Worm (Caenorhabditis elegans) whole organism, young adult: Measurements from ENCODE around the gene fipr-29.
A peak's percentile ranks its signal among the peaks of the same experiment; 100 is the strongest.

Experiments
- C06A6.2 ChIP-seq: fragments of 200-800 bp; sonication (Bioruptor generic); conservative IDR thresholded peaks from 2 replicates; pipeline ENCODE4 v1.3.6; 2022; ENCODE audit warnings: missing genetic modification characterization, missing compliant biosample characterization
- F23B12.7 ChIP-seq: sonication (generic microtip); optimal IDR thresholded peaks from 2 replicates; lab custom pipeline; 2017; ENCODE audit warnings: missing genetic modification characterization, mild to moderate bottlenecking, missing compliant biosample characterization, antibody characterized with exemption, moderate library complexity; ENCODE audit not compliant: insufficient read depth
- F39B2.1 ChIP-seq: fragments of 200-800 bp; sonication (Bioruptor generic); IDR thresholded peaks from 2 replicates; pipeline ENCODE4 v1.3.6; 2022; ENCODE audit warnings: missing genetic modification reagents, missing genetic modification characterization, missing compliant biosample characterization
- K12H6.12 ChIP-seq: fragments of 200-800 bp; sonication (Bioruptor generic); optimal IDR thresholded peaks from 2 replicates; lab custom pipeline; 2018; ENCODE audit warnings: mild to moderate bottlenecking, missing genetic modification characterization, missing compliant biosample characterization
- T26A5.8 ChIP-seq: sonication (generic microtip); optimal IDR thresholded peaks from 2 replicates; lab custom pipeline; 2016; ENCODE audit warnings: missing genetic modification characterization, missing compliant biosample characterization
- Y67H2A.10 ChIP-seq: fragments of 200-800 bp; sonication (Bioruptor generic); conservative IDR thresholded peaks from 2 replicates; pipeline ENCODE4 v1.3.6; 2022; ENCODE audit warnings: missing genetic modification reagents, missing genetic modification characterization, missing compliant biosample characterization
- akir-1 ChIP-seq: fragments of 200-800 bp; sonication (Bioruptor generic); optimal IDR thresholded peaks from 2 replicates; lab custom pipeline; 2018; ENCODE audit warnings: mild to moderate bottlenecking, missing genetic modification characterization, moderate library complexity, missing compliant biosample characterization
- aptf-2 ChIP-seq: fragments of 200-800 bp; sonication (Bioruptor generic); conservative IDR thresholded peaks from 2 replicates; pipeline ENCODE4 v1.3.6; 2022; ENCODE audit warnings: missing genetic modification reagents, missing genetic modification characterization, missing compliant biosample characterization
- athp-1 ChIP-seq: sonication (generic microtip); optimal IDR thresholded peaks from 2 replicates; lab custom pipeline; 2017; ENCODE audit warnings: mild to moderate bottlenecking, missing genetic modification characterization, missing compliant biosample characterization
- attf-5 ChIP-seq: fragments of 200-800 bp; sonication (Bioruptor generic); optimal IDR thresholded peaks from 2 replicates; lab custom pipeline; 2018; ENCODE audit warnings: mild to moderate bottlenecking, missing genetic modification characterization, missing compliant biosample characterization
- cebp-1 ChIP-seq, 2 experiments: fragments of 200-800 bp in 1 of 2; sonication (Bioruptor generic) in 1 of 2; sonication (generic microtip) in 1 of 2; IDR thresholded peaks in 1 of 2; optimal IDR thresholded peaks in 1 of 2; 2 replicates each; pipeline versions ENCODE4 v1.3.6 to Lab custom; 2017 to 2022; ENCODE audit warnings: missing compliant biosample characterization in 2 of 2, missing genetic modification characterization in 2 of 2, mild to moderate bottlenecking in 1 of 2, missing genetic modification reagents in 1 of 2, moderate library complexity in 1 of 2
- cebp-2 ChIP-seq: fragments of 200-800 bp; sonication (Bioruptor generic); IDR thresholded peaks from 2 replicates; pipeline ENCODE4 v1.3.6; 2022; ENCODE audit warnings: missing genetic modification characterization, missing compliant biosample characterization
- ceh-58 ChIP-seq: fragments of 200-800 bp; sonication (Bioruptor generic); IDR thresholded peaks from 2 replicates; pipeline ENCODE4 v1.3.6; 2022; ENCODE audit warnings: missing genetic modification characterization, missing compliant biosample characterization
- efl-1 ChIP-seq: fragments of 150-350 bp; optimal IDR thresholded peaks from 2 replicates; lab custom pipeline; 2014; ENCODE audit warnings: missing biosample characterization, missing genetic modification reagents, missing genetic modification characterization
- egl-18 ChIP-seq: fragments of 200-800 bp; sonication (Bioruptor generic); IDR thresholded peaks from 2 replicates; pipeline ENCODE4 v1.3.6; 2022; ENCODE audit warnings: missing genetic modification reagents, missing genetic modification characterization, missing compliant biosample characterization
- egrh-3 ChIP-seq: fragments of 200-800 bp; sonication (Bioruptor generic); IDR thresholded peaks from 2 replicates; pipeline ENCODE4 v1.3.6; 2022; ENCODE audit warnings: missing genetic modification reagents, missing genetic modification characterization, missing compliant biosample characterization
- ekl-4 ChIP-seq: fragments of 200-800 bp; sonication (Bioruptor generic); IDR thresholded peaks from 2 replicates; pipeline ENCODE4 v1.3.6; 2022; ENCODE audit warnings: missing genetic modification reagents, missing genetic modification characterization, missing compliant biosample characterization
- him-1 ChIP-seq: sonication (generic microtip); optimal IDR thresholded peaks from 2 replicates; lab custom pipeline; 2016; ENCODE audit warnings: missing genotype, missing genetic modification reagents, missing genetic modification characterization, missing compliant biosample characterization
- hmg-1.2 ChIP-seq: fragments of 200-800 bp; sonication (Bioruptor generic); IDR thresholded peaks from 2 replicates; pipeline ENCODE4 v1.3.6; 2022; ENCODE audit warnings: missing genetic modification reagents, missing genetic modification characterization, missing compliant biosample characterization
- hmg-20 ChIP-seq: fragments of 200-800 bp; sonication (Bioruptor generic); IDR thresholded peaks from 2 replicates; pipeline ENCODE4 v1.3.6; 2022; ENCODE audit warnings: missing genetic modification reagents, missing genetic modification characterization, missing compliant biosample characterization
- hsf-1 ChIP-seq: fragments of 200-800 bp; sonication (Bioruptor generic); IDR thresholded peaks from 2 replicates; pipeline ENCODE4 v1.3.6; 2022; ENCODE audit warnings: missing genetic modification reagents, missing genetic modification characterization, missing compliant biosample characterization
- lin-35 ChIP-seq, 3 experiments: fragments of 150-350 bp in 2 of 3; sonication (generic microtip) in 1 of 3; optimal IDR thresholded peaks; 2 replicates each; lab custom pipeline; 2014 to 2018; ENCODE audit warnings: missing biosample characterization in 3 of 3, missing genetic modification characterization in 3 of 3, missing genetic modification reagents in 3 of 3
- lin-54 ChIP-seq: fragments of 200-800 bp; sonication (Bioruptor generic); optimal IDR thresholded peaks from 2 replicates; lab custom pipeline; 2018; ENCODE audit warnings: mild to moderate bottlenecking, missing genetic modification characterization, missing compliant biosample characterization
- madf-3 ChIP-seq: fragments of 200-800 bp; sonication (Bioruptor generic); IDR thresholded peaks from 2 replicates; pipeline ENCODE4 v1.3.6; 2022; ENCODE audit warnings: missing genetic modification reagents, missing genetic modification characterization, missing compliant biosample characterization
- mxl-1 ChIP-seq: sonication (generic microtip); optimal IDR thresholded peaks from 2 replicates; lab custom pipeline; 2016; ENCODE audit warnings: missing genetic modification characterization, missing compliant biosample characterization
- nfyb-1 ChIP-seq: fragments of 200-800 bp; sonication (Bioruptor generic); IDR thresholded peaks from 2 replicates; pipeline ENCODE4 v1.3.6; 2022; ENCODE audit warnings: missing genetic modification reagents, missing genetic modification characterization, missing compliant biosample characterization
- nhr-80 ChIP-seq: sonication (generic microtip); optimal IDR thresholded peaks from 2 replicates; lab custom pipeline; 2016; ENCODE audit warnings: missing genetic modification characterization, missing compliant biosample characterization
- nhr-90 ChIP-seq: sonication (generic microtip); optimal IDR thresholded peaks from 2 replicates; lab custom pipeline; 2016; ENCODE audit warnings: missing genotype, mild to moderate bottlenecking, missing genetic modification characterization, missing compliant biosample characterization
- sdz-38 ChIP-seq: sonication (generic microtip); optimal IDR thresholded peaks from 2 replicates; lab custom pipeline; 2016; ENCODE audit warnings: missing genotype, missing genetic modification characterization, missing compliant biosample characterization
- snpc-1.1 ChIP-seq: sonication (generic microtip); optimal IDR thresholded peaks from 2 replicates; lab custom pipeline; 2017; ENCODE audit warnings: missing genetic modification characterization, mild to moderate bottlenecking, missing compliant biosample characterization, antibody characterized with exemption, moderate library complexity, missing genotype, missing genetic modification reagents; ENCODE audit not compliant: insufficient read depth
- snpc-4 ChIP-seq, 5 experiments: fragments of 150-350 bp in 1 of 5; sonication (generic microtip) in 4 of 5; optimal IDR thresholded peaks; 2 replicates each; lab custom pipeline; 2014 to 2018; ENCODE audit warnings: missing genetic modification characterization in 5 of 5, missing biosample characterization in 3 of 5, antibody characterized with exemption in 2 of 5, mild to moderate bottlenecking in 2 of 5, missing compliant biosample characterization in 2 of 5, missing genotype in 2 of 5, moderate library complexity in 2 of 5, missing genetic modification reagents in 1 of 5
- ztf-18 ChIP-seq: sonication (generic microtip); optimal IDR thresholded peaks from 2 replicates; lab custom pipeline; 2016; ENCODE audit warnings: missing genotype, mild to moderate bottlenecking, missing genetic modification characterization, missing compliant biosample characterization
- ztf-28 ChIP-seq: fragments of 200-800 bp; sonication (Bioruptor generic); IDR thresholded peaks from 2 replicates; pipeline ENCODE4 v1.3.6; 2022; ENCODE audit warnings: missing genetic modification reagents, missing genetic modification characterization, missing compliant biosample characterization
- ztf-6 ChIP-seq: fragments of 200-800 bp; sonication (Bioruptor generic); IDR thresholded peaks from 2 replicates; pipeline ENCODE4 v1.3.6; 2022; ENCODE audit warnings: missing genetic modification reagents, missing genetic modification characterization, missing compliant biosample characterization

fipr-29 gene

ce11 chrIII:3034458-3034857 is 25.7 kb downstream of the fipr-29 start:
- TF ChIP-seq athp-1 (no peak), lin-54 (GFP tag; lab: Kevin White, UChicago) (no peak), aptf-2 (no peak), akir-1 (GFP tag; lab: Kevin White, UChicago) (no peak), egrh-3 (peak; percentile 56), snpc-4 (GFP tag; optimal IDR thresholded peaks at IDR 0.05; lab: Kevin White, UChicago) (no peak), snpc-4 (tag; optimal IDR thresholded peaks at IDR 0.05; lab: Kevin White, UChicago) (no peak), ztf-18 (tag; lab: Kevin White, UChicago) (no peak), cebp-1 (GFP tag; IDR thresholded peaks at IDR 0.05; lab: Robert Waterston, UW) (no peak), cebp-1 (tag; optimal IDR thresholded peaks at IDR 0.05; lab: Kevin White, UChicago) (peak; percentile 47), madf-3 (no peak), hmg-20 (GFP tag; lab: Robert Waterston, UW) (no peak), ekl-4 (no peak), ztf-28 (GFP tag; lab: Robert Waterston, UW) (no peak), cebp-2 (GFP tag; lab: Robert Waterston, UW) (no peak), sdz-38 (tag; lab: Kevin White, UChicago) (no peak), mxl-1 (tag; lab: Kevin White, UChicago) (no peak), hmg-1.2 (GFP tag; lab: Robert Waterston, UW) (peak; percentile 38; the same call in 1 of the 2 replicates), ceh-58 (GFP tag; lab: Robert Waterston, UW) (no peak), lin-35 (GFP tag; optimal IDR thresholded peaks at IDR 0.05; lab: Kevin White, UChicago) (no peak), C06A6.2 (GFP tag; lab: Robert Waterston, UW) (no peak), attf-5 (GFP tag; lab: Kevin White, UChicago) (peak; percentile 59), nhr-80 (tag; lab: Kevin White, UChicago) (peak; percentile 58), efl-1 (no peak)

- TF ChIP-seq snpc-1.1 (tag; lab: Kevin White, UChicago) = no peak
- no peak for TF ChIP-seq Y67H2A.10 (GFP tag; lab: Robert Waterston, UW)
Observed at ce11 chrIII:3033931-3034330, 26.2 kb downstream of the fipr-29 start.

- no peak for TF ChIP-seq nhr-90 (tag; lab: Kevin White, UChicago)
- TF ChIP-seq egl-18 (GFP tag; lab: Robert Waterston, UW) = no peak
- TF ChIP-seq nfyb-1 (GFP tag; lab: Robert Waterston, UW) = 0 out of 2 replicates have a peak, but pooled peaks have one; percentile 64
- no peak for TF ChIP-seq F39B2.1 (GFP tag; lab: Robert Waterston, UW)
Observed at ce11 chrIII:3033507-3033906, 26.7 kb downstream of the fipr-29 start.

ce11 chrIII:3031017-3031756 is 29.0 kb downstream of the fipr-29 start:
- TF ChIP-seq nfyb-1 (GFP tag; lab: Robert Waterston, UW) (peak; percentile 63), hsf-1 (GFP tag; lab: Robert Waterston, UW) (no peak), F23B12.7 (tag; lab: Kevin White, UChicago) (no peak), Y67H2A.10 (GFP tag; lab: Robert Waterston, UW) (no peak), K12H6.12 (tag; lab: Kevin White, UChicago) (no peak), ztf-6 (GFP tag; lab: Robert Waterston, UW) (no peak), T26A5.8 (tag; lab: Kevin White, UChicago) (no peak), him-1 (tag; lab: Kevin White, UChicago) (no peak)
